Worm (Caenorhabditis elegans): ENCODE data around the gene C28A5.1.

The C28A5.1 gene

DNA sequence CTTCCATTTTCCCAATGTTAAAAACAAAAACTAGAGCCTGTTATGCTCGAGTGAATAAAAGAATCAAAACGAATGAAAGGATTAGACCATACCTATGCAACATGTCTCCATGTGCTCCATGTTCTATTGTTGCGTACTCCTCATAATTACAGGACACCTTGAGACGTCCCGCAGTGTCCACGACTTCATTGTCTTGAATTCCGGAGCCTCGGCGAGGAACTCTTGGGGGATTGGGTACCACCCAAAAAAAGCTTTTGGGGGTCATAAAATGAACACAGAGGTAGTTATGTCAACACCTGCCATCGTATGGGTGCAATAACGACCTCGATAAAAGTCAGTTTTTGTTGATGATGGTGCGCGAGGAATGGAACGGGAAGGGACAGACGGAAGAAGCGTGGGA lies 20.8 kb upstream of the C28A5.1 start:
- TF ChIP-seq dao-5 (tag; optimal IDR thresholded peaks at IDR 0.05) (no peak), him-1 (tag; optimal IDR thresholded peaks at IDR 0.05) (no peak), W03F9.2 (tag; optimal IDR thresholded peaks at IDR 0.05) (no peak)

DNA sequence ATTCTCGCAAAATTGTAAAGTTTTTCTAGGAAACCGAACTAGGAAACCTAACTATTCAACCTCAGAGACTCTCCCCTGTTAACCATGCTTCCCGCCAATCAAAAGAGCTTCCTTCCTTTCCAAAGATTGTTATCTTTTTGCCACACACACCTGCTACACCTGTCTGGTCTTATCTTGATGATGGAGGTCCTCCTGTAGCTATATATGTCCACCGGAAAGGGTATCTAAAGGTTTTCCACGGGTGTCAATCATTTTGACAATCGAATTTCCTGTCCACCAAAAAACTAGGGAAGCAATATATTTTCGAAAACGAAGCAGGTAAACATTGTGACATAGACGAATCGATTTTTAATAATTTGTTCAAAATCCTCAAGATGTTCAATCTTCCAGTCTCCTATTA lies 19.6 kb upstream of the C28A5.1 start:
- TF ChIP-seq W03F9.2 (tag; optimal IDR thresholded peaks at IDR 0.05) = no peak
- no peak for TF ChIP-seq him-1 (tag; optimal IDR thresholded peaks at IDR 0.05)
- TF ChIP-seq dao-5 (tag; optimal IDR thresholded peaks at IDR 0.05) = no peak

DNA sequence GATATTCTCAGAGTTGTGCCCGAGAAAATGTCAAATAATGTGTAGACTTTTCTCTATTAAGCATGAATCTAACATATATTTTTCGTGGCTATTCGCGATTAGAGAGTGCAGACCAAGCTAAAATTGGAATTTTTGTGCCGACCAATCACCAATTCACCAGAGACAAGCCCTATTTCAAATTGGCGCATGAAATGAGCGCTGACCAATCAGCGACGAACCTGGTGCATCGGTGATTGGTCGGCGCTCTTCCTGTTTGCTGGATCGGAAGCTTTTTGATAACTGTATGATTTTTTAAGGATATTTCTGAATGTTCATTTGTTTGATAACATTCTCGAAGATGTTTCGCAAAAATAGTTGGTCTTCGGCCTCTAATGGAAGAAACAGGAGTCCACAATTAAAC lies 19.2 kb upstream of the C28A5.1 start:
- TF ChIP-seq dao-5 (tag; optimal IDR thresholded peaks at IDR 0.05) (no peak), him-1 (tag; optimal IDR thresholded peaks at IDR 0.05) (no peak), W03F9.2 (tag; optimal IDR thresholded peaks at IDR 0.05) (no peak)

DNA sequence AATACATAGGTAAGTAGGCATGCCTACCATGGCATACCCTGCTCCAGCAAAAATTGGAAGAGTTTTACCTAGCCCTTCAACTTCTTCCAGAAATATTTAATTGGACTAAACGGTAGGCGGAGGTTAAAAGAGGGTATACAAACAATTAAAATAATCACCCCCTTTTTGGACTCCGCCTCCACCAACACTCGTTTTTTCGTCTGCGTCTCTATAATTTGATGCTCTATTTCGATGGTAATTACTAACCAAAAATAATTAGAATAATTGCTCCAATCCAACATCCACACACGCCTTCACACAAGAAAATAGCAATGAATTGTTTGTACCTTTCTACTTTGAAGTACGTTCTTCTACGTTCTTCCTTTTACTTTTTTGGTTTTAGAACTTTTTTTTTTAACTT lies 18.6 kb upstream of the C28A5.1 start:
- TF ChIP-seq W03F9.2 (tag; optimal IDR thresholded peaks at IDR 0.05) (no peak), him-1 (tag; optimal IDR thresholded peaks at IDR 0.05) (no peak), dao-5 (tag; optimal IDR thresholded peaks at IDR 0.05) (no peak)

DNA sequence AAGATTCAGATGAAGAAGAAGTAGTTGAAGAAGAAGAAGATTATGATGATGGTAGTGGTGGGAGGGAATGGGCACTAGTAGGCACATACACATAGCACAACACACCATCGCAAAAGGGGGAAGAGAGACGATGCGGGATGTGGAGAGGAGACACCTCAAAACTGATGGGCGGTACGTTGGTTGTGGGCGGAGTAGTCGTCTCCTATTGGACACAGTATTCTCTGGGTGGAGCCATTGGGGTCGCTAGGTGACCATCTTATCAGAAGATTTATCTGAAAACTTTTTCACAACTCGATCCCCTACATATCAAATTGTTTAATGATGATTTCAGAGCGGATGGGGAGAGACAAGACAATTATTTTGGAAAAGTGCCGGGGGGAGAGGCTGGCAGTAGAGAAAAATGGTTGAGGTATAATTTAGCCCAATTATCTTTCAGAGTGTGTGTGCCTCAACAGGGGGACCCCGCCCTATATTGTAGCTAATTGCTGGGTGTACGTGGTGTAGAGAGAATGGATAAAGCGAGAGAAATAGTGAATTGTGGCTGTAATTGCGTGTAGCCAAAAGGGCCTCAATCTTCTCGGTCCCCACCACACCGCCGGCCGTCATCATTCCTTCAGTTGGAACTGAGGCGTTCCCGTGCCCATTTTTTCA lies 16.8 kb upstream of the C28A5.1 start:
- TF ChIP-seq him-1 (tag; optimal IDR thresholded peaks at IDR 0.05) (no peak), dao-5 (tag; optimal IDR thresholded peaks at IDR 0.05) (no peak), W03F9.2 (tag; optimal IDR thresholded peaks at IDR 0.05) (no peak)

DNA sequence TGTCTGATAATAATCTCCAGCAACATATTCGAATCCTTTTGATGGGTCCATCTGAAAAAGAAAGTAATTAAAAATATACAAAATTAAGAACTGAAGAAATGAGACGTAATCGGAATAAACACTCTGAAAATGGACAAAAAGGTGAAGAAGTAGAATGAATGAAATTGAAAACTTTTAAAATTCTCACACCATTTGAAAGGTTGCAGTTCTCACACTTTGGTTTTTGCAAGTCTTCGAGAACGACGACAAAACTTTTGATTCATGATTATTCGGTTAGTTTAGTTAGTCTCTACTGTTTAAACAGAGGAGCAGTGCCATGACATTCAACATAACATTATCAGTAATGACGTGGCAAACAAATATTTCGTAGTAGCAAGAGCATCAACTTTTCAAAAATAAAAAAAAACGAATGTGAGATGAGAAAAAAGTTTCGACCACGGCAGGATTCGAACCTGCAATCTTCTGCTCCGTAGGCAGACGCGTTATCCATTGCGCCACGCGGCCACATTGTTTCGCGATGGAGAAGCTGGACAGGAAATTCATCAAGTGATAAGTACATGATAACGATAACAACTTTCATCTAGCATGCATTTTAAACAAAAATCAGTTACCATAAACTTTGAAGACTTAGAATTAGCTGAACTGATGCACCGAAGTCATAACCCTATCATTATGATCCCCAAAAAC lies 15.9 kb upstream of the C28A5.1 start, which contains the start of gene ceh-43:
Gene ceh-43, minus strand, starts transcription at position 51 of the 687 bp plus-strand sequence.
- no peak for TF ChIP-seq him-1 (tag; optimal IDR thresholded peaks at IDR 0.05)
- no peak for TF ChIP-seq W03F9.2 (tag; optimal IDR thresholded peaks at IDR 0.05)

DNA sequence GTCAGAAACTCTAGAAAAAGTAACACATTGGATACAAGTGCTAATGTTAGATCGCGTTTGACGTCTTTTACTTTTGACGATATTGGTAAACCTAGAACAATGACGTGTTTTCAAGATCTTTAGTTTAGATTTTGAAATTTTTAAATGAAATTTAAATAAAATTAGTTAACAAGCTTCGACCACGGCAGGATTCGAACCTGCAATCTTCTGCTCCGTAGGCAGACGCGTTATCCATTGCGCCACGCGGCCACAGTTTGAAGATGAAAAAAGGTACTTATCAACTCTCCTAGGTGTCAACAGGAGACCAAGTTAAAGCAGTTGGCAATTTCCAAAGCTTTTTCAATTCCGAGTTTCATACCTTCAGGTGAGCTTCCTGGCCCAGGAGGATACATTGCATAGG lies 15.2 kb upstream of the C28A5.1 start:
- TF ChIP-seq him-1 (tag; optimal IDR thresholded peaks at IDR 0.05) = no peak
- TF ChIP-seq dao-5 (tag; optimal IDR thresholded peaks at IDR 0.05) = peak; percentile 34
- TF ChIP-seq W03F9.2 (tag; optimal IDR thresholded peaks at IDR 0.05) = peak; percentile 15

DNA sequence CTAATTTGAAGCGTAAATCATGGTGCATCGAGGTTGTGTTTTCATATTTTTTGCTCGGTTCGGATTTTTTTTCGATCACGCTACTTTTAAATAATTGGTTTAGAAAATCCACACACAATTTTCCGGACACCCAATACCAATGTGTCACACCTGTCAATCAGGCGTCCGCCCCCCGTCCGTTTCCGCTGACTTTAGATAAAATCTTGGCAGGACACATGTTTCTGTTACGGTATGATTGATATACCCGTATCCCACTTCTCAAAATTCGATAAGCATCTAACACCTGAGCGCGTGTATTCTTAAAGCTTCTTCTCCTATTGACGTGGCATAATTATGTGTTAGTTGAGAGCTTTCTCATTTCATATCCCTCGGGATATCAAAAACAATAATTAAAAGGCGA lies 13.9 kb upstream of the C28A5.1 start:
- no peak for TF ChIP-seq him-1 (tag; optimal IDR thresholded peaks at IDR 0.05)
- no peak for TF ChIP-seq dao-5 (tag; optimal IDR thresholded peaks at IDR 0.05)

DNA sequence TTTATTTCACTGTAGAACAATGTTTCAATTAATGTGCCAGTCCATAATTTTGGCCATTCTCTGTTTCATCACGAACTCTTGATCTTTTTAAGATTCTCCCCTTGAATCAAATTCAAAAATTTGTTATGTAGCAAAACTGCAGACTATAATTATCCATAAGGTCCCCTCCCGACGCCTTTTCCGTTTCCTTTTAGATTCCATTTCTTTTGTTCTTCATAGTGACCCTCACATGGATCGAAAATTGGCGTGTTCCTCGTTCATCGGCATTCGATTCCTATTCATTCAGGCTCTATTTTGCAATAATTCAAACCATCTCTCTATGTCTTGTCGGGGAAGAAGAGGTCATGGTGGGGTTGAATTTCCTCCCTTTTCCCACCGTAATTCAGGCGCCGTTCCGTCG lies 10.3 kb upstream of the C28A5.1 start:
- TF ChIP-seq dao-5 (tag; optimal IDR thresholded peaks at IDR 0.05) (no peak), him-1 (tag; optimal IDR thresholded peaks at IDR 0.05) (no peak), W03F9.2 (tag; optimal IDR thresholded peaks at IDR 0.05) (no peak)

DNA sequence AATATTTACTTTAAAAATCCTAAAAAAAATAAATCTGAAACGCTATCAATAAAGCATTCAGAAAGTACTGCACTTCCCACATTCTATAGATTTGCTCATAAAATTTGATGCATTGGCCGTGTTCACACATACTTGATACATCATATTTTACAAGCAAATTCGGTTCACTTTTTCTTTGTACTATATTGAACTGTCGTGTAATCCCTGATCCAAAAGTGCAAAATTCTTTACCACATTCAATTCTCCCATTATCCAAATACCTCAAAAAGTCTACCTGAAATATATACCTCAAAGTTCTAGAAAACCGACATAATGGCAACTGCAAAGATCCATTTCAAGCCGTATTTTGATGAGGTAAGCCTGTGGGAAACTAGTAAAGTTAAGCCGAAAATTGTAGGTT lies 7.6 kb upstream of the C28A5.1 start, which contains the start of gene nex-3:
Gene nex-3, plus strand, starts transcription at position 301 of the 400 bp plus-strand sequence.
- TF ChIP-seq him-1 (tag; optimal IDR thresholded peaks at IDR 0.05) (no peak), W03F9.2 (tag; optimal IDR thresholded peaks at IDR 0.05) (no peak), dao-5 (tag; optimal IDR thresholded peaks at IDR 0.05) (no peak)

DNA sequence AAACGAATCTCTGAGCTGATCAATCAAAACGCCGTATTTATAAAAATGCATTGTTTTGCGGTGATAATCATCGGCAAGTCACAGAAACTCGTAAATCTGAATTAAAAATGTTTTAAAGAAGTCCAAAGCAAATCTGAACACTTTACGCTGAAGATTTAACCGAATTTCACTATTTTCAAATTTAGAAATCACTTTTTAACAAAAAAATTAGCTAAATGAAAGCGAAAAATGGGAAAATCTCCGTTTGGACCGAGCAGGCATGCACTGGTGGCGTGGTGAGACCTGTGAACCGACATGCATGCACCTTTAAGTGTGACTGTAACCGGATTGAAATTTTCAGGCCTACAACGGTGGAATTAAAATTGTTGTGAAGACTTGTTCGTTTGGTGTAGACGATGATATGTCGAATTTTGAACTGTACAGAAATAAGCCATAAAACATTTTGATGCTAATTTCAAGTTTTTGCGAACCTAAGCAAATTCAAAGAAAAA lies 5.4 kb upstream of the C28A5.1 start, which contains the start of gene C28A5.2:
Gene C28A5.2, minus strand, starts transcription at position 51 of the 491 bp plus-strand sequence.
- no peak for TF ChIP-seq W03F9.2 (tag; optimal IDR thresholded peaks at IDR 0.05)
- no peak for TF ChIP-seq dao-5 (tag; optimal IDR thresholded peaks at IDR 0.05)
- TF ChIP-seq him-1 (tag; optimal IDR thresholded peaks at IDR 0.05) = no peak

DNA sequence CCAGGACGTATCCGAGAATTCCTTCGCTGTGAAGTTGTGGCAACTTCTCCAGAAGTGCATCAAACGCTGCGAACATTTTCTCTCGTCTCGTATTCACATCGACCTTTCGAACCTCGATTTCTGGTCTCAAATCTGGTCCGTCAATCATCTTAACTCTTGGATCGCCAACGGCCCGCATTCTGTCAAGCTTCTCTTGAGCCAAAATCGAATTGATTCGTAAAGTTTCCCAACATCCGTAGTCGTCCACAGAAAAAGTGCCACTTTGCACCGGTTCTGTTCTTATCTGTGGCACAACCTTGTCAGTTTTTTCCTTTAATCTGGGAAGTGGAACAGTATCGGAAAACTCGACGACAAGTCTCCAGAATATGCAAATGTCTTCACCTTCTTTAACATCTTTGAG lies 1.1 kb upstream of the C28A5.1 start:
- TF ChIP-seq him-1 (tag; optimal IDR thresholded peaks at IDR 0.05) (no peak), W03F9.2 (tag; optimal IDR thresholded peaks at IDR 0.05) (no peak), dao-5 (tag; optimal IDR thresholded peaks at IDR 0.05) (no peak)

DNA sequence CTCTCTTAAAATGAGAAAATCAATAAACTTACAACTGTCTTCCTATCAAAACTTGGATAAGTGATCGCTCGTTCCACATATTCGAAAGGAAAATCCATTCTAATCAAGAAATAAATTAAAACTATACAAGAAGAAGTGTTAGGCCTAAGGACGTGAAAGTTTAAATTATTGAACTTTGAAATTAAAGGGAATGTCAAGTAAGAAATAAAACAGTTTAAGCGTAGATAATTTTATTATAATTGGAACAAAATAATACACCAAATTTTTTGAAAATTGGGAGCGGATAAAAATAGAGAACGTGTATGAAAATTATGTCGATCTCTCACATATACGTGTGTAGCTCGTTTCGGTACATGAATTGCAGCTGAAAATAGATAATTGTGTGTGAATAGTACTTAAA lies 4.7 kb downstream of the C28A5.1 start, which contains the start of gene C28A5.6:
Gene C28A5.6, minus strand, starts transcription at position 101 of the 400 bp plus-strand sequence.
- TF ChIP-seq dao-5 (tag; optimal IDR thresholded peaks at IDR 0.05) = no peak
- TF ChIP-seq W03F9.2 (tag; optimal IDR thresholded peaks at IDR 0.05) = no peak
- TF ChIP-seq him-1 (tag; optimal IDR thresholded peaks at IDR 0.05) = no peak

DNA sequence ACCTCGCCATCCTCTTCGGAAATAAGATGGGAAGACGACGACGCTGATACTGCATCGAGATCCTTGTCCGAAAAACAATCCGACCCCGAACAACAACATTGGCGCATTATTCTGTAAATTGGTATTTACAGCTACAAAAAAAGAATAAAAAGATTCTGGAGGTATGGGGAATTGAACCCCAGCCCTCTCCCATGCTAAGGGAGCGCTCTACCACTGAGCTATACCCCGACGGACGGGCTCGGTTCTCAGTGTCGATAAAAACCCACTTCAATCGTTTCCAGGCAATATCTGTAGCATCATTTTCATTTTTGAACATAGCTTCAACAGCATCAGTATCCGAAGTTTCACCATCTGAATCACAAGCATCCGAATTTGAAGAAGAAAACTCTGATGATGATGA lies 5.3 kb downstream of the C28A5.1 start:
- TF ChIP-seq dao-5 (tag; optimal IDR thresholded peaks at IDR 0.05) (no peak), W03F9.2 (tag; optimal IDR thresholded peaks at IDR 0.05) (no peak), him-1 (tag; optimal IDR thresholded peaks at IDR 0.05) (no peak)

All from whole organism, L4/young adult.